Worm (Caenorhabditis elegans) whole organism, late embryonic: ENCODE measurements around the gene C52B9.8.
"Not testable (repeated sequence)": the region's sequence is repeated elsewhere in the genome, so short reads cannot be mapped to it uniquely, and the experiment has no call there.

Experiments used
- ceh-22 ChIP-seq: sonication (generic microtip); optimal IDR thresholded peaks from 2 replicates; lab custom pipeline; 2017; ENCODE audit warnings: missing biosample characterization, missing genetic modification characterization
- ceh-24 ChIP-seq: sonication (generic microtip); optimal IDR thresholded peaks from 2 replicates; lab custom pipeline; 2016; ENCODE audit warnings: mild to moderate bottlenecking, missing genetic modification characterization, missing compliant biosample characterization

DNA sequence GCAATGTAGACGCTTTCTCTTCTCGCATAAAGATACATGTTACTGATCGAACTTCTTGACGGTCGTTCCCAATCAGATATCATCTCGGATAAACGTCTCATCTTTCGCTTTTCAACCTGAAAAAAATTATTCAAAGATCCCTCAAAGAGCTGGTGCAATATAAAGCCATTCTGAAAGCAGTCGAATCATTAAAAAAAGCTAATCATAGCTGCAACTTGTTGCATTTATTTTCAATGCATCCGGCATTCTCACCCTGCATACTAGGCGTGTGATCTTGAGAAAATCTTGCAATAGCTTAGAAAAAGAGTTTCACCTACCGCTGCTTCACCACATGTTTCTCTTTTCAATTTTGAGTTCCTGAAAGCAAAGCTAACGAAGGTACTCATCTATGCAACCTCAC, 20.7 kb upstream of the C52B9.8 start, which contains the start of gene C24A8.6:
- not testable (repeated sequence) for TF ChIP-seq ceh-22, ceh-24 (tag; lab: Kevin White, UChicago)
